Worm (Caenorhabditis elegans) whole organism, L4/young adult: ENCODE data around the gene C33E10.8.

Experiments
- W03F9.2 ChIP-seq: fragments of 150-350 bp; optimal IDR thresholded peaks from 2 replicates; lab custom pipeline; 2014; ENCODE audit warnings: missing biosample characterization, missing genetic modification characterization
- dao-5 ChIP-seq: sonication (generic microtip); optimal IDR thresholded peaks from 2 replicates; lab custom pipeline; 2016; ENCODE audit warnings: missing genotype, missing genetic modification characterization, moderate library complexity, missing compliant biosample characterization
- him-1 ChIP-seq: sonication (generic microtip); optimal IDR thresholded peaks from 2 replicates; lab custom pipeline; 2016; ENCODE audit warnings: missing genotype, missing genetic modification reagents, missing genetic modification characterization, missing compliant biosample characterization

Gene C33E10.8

ce11 chrX:17302419-17302818 lies 7.8 kb upstream of the C33E10.8 start, which contains the start of gene fbxa-120:
Gene fbxa-120 (plus strand): TSS chrX:17302719.
- no peak for TF ChIP-seq dao-5 (tag; lab: Kevin White, UChicago)
- no peak for TF ChIP-seq him-1
- no peak for TF ChIP-seq W03F9.2 (tag; lab: Kevin White, UChicago)

- TF ChIP-seq dao-5 (tag; lab: Kevin White, UChicago), result no peak
- TF ChIP-seq him-1, result no peak
- no peak for TF ChIP-seq W03F9.2 (tag; lab: Kevin White, UChicago)
These were observed 7.3 kb upstream of the C33E10.8 start, which contains the start of gene C33E10.10 for ce11 chrX:17301900-17302299. Gene C33E10.10 (minus strand): TSS chrX:17302000.

- TF ChIP-seq W03F9.2 (tag; lab: Kevin White, UChicago) (no peak), dao-5 (tag; lab: Kevin White, UChicago) (no peak), him-1 (no peak)
These were observed 6.1 kb upstream of the C33E10.8 start for ce11 chrX:17300735-17301134.

ce11 chrX:17297408-17297807 lies 2.8 kb upstream of the C33E10.8 start:
- TF ChIP-seq W03F9.2 (tag; lab: Kevin White, UChicago) (no peak), him-1 (no peak), dao-5 (tag; lab: Kevin White, UChicago) (no peak)

- TF ChIP-seq dao-5 (tag; lab: Kevin White, UChicago), result no peak
- no peak for TF ChIP-seq W03F9.2 (tag; lab: Kevin White, UChicago)
- no peak for TF ChIP-seq him-1
These were observed 609 bp downstream of the C33E10.8 start for ce11 chrX:17294019-17294418.

ce11 chrX:17288378-17288777 lies 6.2 kb downstream of the C33E10.8 start:
- TF ChIP-seq dao-5 (tag; lab: Kevin White, UChicago) (no peak), him-1 (no peak), W03F9.2 (tag; lab: Kevin White, UChicago) (no peak)

- TF ChIP-seq dao-5 (tag; lab: Kevin White, UChicago) (no peak), him-1 (no peak), W03F9.2 (tag; lab: Kevin White, UChicago) (no peak)
These were observed 37.9 kb downstream of the C33E10.8 start, which contains the start of gene Y40C7B.4 for ce11 chrX:17256769-17257168. Gene Y40C7B.4 (minus strand): TSS chrX:17256787.

- peak; percentile 19 for TF ChIP-seq W03F9.2 (tag; lab: Kevin White, UChicago)
These were observed 38.9 kb downstream of the C33E10.8 start for ce11 chrX:17255750-17256149.

ce11 chrX:17247260-17247659 lies 47.4 kb downstream of the C33E10.8 start:
- TF ChIP-seq dao-5 (tag; lab: Kevin White, UChicago), result no peak
- TF ChIP-seq W03F9.2 (tag; lab: Kevin White, UChicago), result no peak
- TF ChIP-seq him-1, result no peak
